Fruit fly (Drosophila melanogaster) whole organism, embryonic: Measurements from ENCODE around the gene Uck.

Experiments used
- Blimp-1 ChIP-seq: fragments of 200-800 bp; sonication (Bioruptor generic); optimal IDR thresholded peaks from 3 replicates; lab custom pipeline; 2018; ENCODE audit warnings: missing biosample characterization, missing genetic modification characterization, mild to moderate bottlenecking, moderate library complexity, missing genetic modification reagents
- CG17829 ChIP-seq: fragments of 200-800 bp; optimal IDR thresholded peaks from 2 replicates; lab custom pipeline; 2019; ENCODE audit warnings: missing biosample characterization, mild to moderate bottlenecking, missing genetic modification characterization, moderate library complexity
- CG2202 ChIP-seq: fragments of 200-800 bp; sonication (Bioruptor generic); optimal IDR thresholded peaks from 2 replicates; lab custom pipeline; 2018; ENCODE audit warnings: missing biosample characterization, mild to moderate bottlenecking, missing genetic modification characterization
- CG8944 ChIP-seq: fragments of 200-800 bp; sonication (Bioruptor generic); optimal IDR thresholded peaks from 3 replicates; lab custom pipeline; 2016; ENCODE audit warnings: missing biosample characterization, missing genetic modification characterization
- Doc2 ChIP-seq: fragments of 200-800 bp; sonication (Bioruptor generic); IDR thresholded peaks from 2 replicates; pipeline ENCODE4 v1.3.6; 2022; ENCODE audit warnings: missing biosample characterization, missing genetic modification characterization
- Ets65A ChIP-seq: fragments of 200-800 bp; sonication (Bioruptor generic); peaks from one replicate; lab custom pipeline; 2016; ENCODE audit warnings: missing biosample characterization, missing genetic modification characterization
- Hand ChIP-seq: fragments of 200-800 bp; sonication (Bioruptor generic); optimal IDR thresholded peaks from 2 replicates; lab custom pipeline; 2017; ENCODE audit warnings: mild to moderate bottlenecking, missing biosample characterization, missing genetic modification reagents, missing genetic modification characterization
- Oli ChIP-seq: fragments of 200-800 bp; sonication (Bioruptor generic); optimal IDR thresholded peaks from 2 replicates; lab custom pipeline; 2018; ENCODE audit warnings: missing biosample characterization, mild to moderate bottlenecking, missing genetic modification characterization, moderate library complexity
- caup ChIP-seq: fragments of 200-800 bp; sonication (Bioruptor generic); optimal IDR thresholded peaks from 3 replicates; lab custom pipeline; 2017; ENCODE audit warnings: missing biosample characterization, mild to moderate bottlenecking, missing genetic modification characterization, moderate library complexity; ENCODE audit not compliant: severe bottlenecking
- dati ChIP-seq: fragments of 200-800 bp; sonication (Bioruptor generic); IDR thresholded peaks from 2 replicates; pipeline ENCODE4 v1.3.6; 2022; ENCODE audit warnings: missing biosample characterization, missing genetic modification characterization
- klu ChIP-seq: fragments of 200-800 bp; sonication (Bioruptor generic); IDR thresholded peaks from 2 replicates; pipeline ENCODE4 v1.3.6; 2022; ENCODE audit warnings: missing biosample characterization, missing genetic modification characterization
- mirr ChIP-seq: fragments of 200-800 bp; sonication (Bioruptor generic); optimal IDR thresholded peaks from 3 replicates; lab custom pipeline; 2018; ENCODE audit warnings: missing biosample characterization, mild to moderate bottlenecking, missing genetic modification characterization
- nmo ChIP-seq: fragments of 200-800 bp; sonication (Bioruptor generic); optimal IDR thresholded peaks from 2 replicates; lab custom pipeline; 2018; ENCODE audit warnings: missing biosample characterization, mild to moderate bottlenecking, missing genetic modification characterization, moderate library complexity
- sr ChIP-seq: fragments of 200-800 bp; sonication (Bioruptor generic); IDR thresholded peaks from 3 replicates; pipeline ENCODE4 v1.3.6; 2022; ENCODE audit warnings: missing biosample characterization, missing genetic modification characterization

- no peak for TF ChIP-seq Oli
- TF ChIP-seq nmo (GFP tag; lab: Kevin White, UChicago), result no peak
- no peak for TF ChIP-seq dati (GFP tag; lab: Robert Waterston, UW)
- no peak for TF ChIP-seq CG17829
- TF ChIP-seq CG2202, result no peak
- no peak for TF ChIP-seq caup (GFP tag; lab: Kevin White, UChicago)
- no peak for TF ChIP-seq mirr
- no peak for TF ChIP-seq sr
- no peak for TF ChIP-seq Hand
- TF ChIP-seq Doc2 (GFP tag; lab: Robert Waterston, UW), result no peak
- no peak for TF ChIP-seq Ets65A (GFP tag; lab: Kevin White, UChicago)
- no peak for TF ChIP-seq Blimp-1
- no peak for TF ChIP-seq CG8944 (GFP tag; lab: Kevin White, UChicago)
- no peak for TF ChIP-seq klu (GFP tag; lab: Robert Waterston, UW)
Observed at dm6 chr3R:24262923-24263322, 27.0 kb upstream of the Uck start.
